Worm (Caenorhabditis elegans) whole organism, dauer: ENCODE results near the gene dct-14.

Experiments
- unc-62 ChIP-seq: sonication (generic microtip); optimal IDR thresholded peaks from 2 replicates; lab custom pipeline; 2017; ENCODE audit warnings: missing biosample characterization, missing genetic modification reagents, missing genetic modification characterization

dct-14 gene

DNA sequence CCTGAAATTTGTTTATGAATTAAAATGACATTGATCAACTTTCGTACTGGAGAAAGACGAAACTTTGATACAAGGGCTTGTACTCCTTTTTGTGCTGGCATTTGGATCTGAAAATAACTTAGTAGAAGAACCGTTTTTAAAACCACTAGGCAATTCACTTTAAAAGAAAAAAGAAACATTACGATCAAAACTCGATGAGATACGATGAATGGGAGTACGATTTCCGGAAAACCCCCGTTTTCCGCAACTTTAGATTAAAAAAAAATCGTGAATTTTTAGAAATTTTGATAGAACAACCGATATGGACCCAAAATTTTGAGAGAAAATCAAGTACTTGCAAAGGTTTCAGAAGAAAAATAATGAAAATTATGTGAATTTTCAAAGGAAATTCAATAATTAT, 29.9 kb downstream of the dct-14 start, which contains the start of gene B0250.8:
Gene B0250.8, minus strand, starts transcription at position 101 of the 400 bp plus-strand sequence.
- no peak for TF ChIP-seq unc-62 (GFP tag; lab: Kevin White, UChicago)

DNA sequence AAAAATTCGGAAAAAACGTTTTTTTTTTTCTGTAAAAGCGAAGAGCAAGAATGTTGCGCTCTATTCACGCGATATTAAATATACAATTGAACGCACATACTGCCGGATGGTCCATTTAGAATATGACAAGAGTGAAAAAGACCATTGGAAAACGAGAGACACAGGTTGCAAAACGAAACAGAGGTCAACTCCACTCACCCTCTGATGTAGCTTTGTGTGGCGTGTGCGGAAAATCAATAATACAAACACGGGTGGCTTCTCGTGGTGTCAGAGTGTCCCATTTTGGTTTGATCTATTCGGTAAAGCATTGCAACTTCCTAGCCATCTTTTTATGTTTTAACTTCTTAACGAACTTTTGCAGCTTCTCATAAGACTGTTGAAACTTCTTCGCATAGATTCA, 35.5 kb downstream of the dct-14 start:
- TF ChIP-seq unc-62 (GFP tag; lab: Kevin White, UChicago): no peak

ce11 chrV:20460808-20461207, 39.5 kb downstream of the dct-14 start, which contains the start of gene B0250.18:
TSS of gene B0250.18 (minus strand) at chrV:20460908.
- no peak for TF ChIP-seq unc-62 (GFP tag; lab: Kevin White, UChicago)

DNA sequence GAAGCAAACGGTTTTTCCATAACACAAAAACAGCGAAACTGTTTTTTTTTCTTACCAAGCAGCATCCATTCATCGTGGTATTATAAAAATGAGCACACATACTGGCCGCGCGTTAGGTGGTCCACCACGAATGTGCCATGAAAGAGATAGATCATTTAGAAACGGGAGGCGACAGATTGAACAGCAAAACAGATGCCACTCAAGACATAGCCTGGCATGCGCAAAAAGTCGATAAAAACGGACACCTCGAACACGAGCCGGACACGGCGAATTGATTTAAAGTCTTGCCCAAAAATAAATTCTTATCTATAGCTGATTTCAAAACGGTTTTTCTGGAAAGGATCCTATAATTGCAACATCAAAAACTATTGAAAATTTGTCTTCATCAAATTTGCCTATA, 43.1 kb downstream of the dct-14 start:
- no peak for TF ChIP-seq unc-62 (GFP tag; lab: Kevin White, UChicago)

ce11 chrV:20455637-20456036, 44.7 kb downstream of the dct-14 start:
- no peak for TF ChIP-seq unc-62 (GFP tag; lab: Kevin White, UChicago)

- no peak for TF ChIP-seq unc-62 (GFP tag; lab: Kevin White, UChicago)
Measured at ce11 chrV:20453811-20454210, 46.5 kb downstream of the dct-14 start, which contains the start of gene srd-70. TSS of gene srd-70 (plus strand) at chrV:20454111.

ce11 chrV:20453084-20453483, 47.2 kb downstream of the dct-14 start, which contains the start of gene F48F5.6:
TSS of gene F48F5.6 (minus strand) at chrV:20453184.
- no peak for TF ChIP-seq unc-62 (GFP tag; lab: Kevin White, UChicago)

DNA sequence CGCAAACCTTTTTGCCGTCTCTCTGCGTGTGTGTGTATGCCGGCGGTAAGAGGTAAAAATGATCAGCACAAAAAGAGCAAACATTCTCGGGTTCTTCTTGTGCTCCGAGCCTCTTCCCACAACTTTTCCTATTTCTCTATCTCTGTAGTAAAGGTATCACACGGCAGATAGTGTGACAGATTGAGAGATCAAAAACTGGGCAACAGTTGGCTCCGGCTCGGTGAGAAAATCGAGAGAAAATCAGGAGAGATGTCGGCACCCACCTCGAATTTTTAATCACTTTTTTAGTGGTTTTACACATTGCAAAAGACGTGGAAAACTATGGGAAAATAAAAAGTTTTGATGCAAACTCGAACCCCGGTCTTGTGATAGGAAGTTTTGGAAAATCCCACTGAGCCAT, 48.5 kb downstream of the dct-14 start:
- no peak for TF ChIP-seq unc-62 (GFP tag; lab: Kevin White, UChicago)
